Fruit fly (Drosophila melanogaster) whole organism, embryonic: ENCODE data around the gene bbg.

Experiments
- CG10431 ChIP-seq: fragments of 200-800 bp; sonication (Bioruptor generic); optimal IDR thresholded peaks from 3 replicates; lab custom pipeline; 2018; ENCODE audit warnings: missing biosample characterization, mild to moderate bottlenecking, missing genetic modification characterization
- CG11247 ChIP-seq: fragments of 200-800 bp; sonication (Bioruptor generic); IDR thresholded peaks from 2 replicates; pipeline ENCODE4 v1.3.6; 2022; ENCODE audit warnings: missing biosample characterization, missing genetic modification characterization
- CG11695 ChIP-seq: fragments of 200-800 bp; sonication (Bioruptor generic); IDR thresholded peaks from 3 replicates; pipeline ENCODE4 v1.3.6; 2022; ENCODE audit warnings: missing biosample characterization, missing genetic modification characterization
- CG12071 ChIP-seq: fragments of 200-800 bp; sonication (Bioruptor generic); optimal IDR thresholded peaks from 3 replicates; lab custom pipeline; 2018; ENCODE audit warnings: missing biosample characterization, mild to moderate bottlenecking, missing genetic modification characterization
- CG12659 ChIP-seq: fragments of 200-800 bp; sonication (Bioruptor generic); optimal IDR thresholded peaks from 3 replicates; lab custom pipeline; 2017; ENCODE audit warnings: mild to moderate bottlenecking, missing biosample characterization, missing genetic modification reagents, missing genetic modification characterization
- CG12769 ChIP-seq: fragments of 200-800 bp; sonication (Bioruptor generic); optimal IDR thresholded peaks from 2 replicates; lab custom pipeline; 2019; ENCODE audit warnings: missing biosample characterization, mild to moderate bottlenecking, missing genetic modification characterization, moderate library complexity
- CG15011 ChIP-seq: fragments of 200-800 bp; sonication (Bioruptor generic); optimal IDR thresholded peaks from 3 replicates; lab custom pipeline; 2018; ENCODE audit warnings: missing biosample characterization, mild to moderate bottlenecking, missing genetic modification characterization
- CG15073 ChIP-seq: fragments of 200-800 bp; sonication (Bioruptor generic); optimal IDR thresholded peaks from 2 replicates; lab custom pipeline; 2016; ENCODE audit warnings: missing biosample characterization, missing genetic modification characterization
- CG15514 ChIP-seq: fragments of 200-800 bp; sonication (Bioruptor generic); optimal IDR thresholded peaks from 3 replicates; lab custom pipeline; 2017; ENCODE audit warnings: missing biosample characterization, missing genetic modification characterization, mild to moderate bottlenecking, moderate library complexity, missing genetic modification reagents
- CG1647 ChIP-seq: fragments of 200-800 bp; sonication (Bioruptor generic); optimal IDR thresholded peaks from 3 replicates; lab custom pipeline; 2016; ENCODE audit warnings: missing biosample characterization, missing genetic modification characterization
- CG17359 ChIP-seq: fragments of 200-800 bp; sonication (Bioruptor generic); optimal IDR thresholded peaks from 3 replicates; lab custom pipeline; 2018; ENCODE audit warnings: missing biosample characterization, mild to moderate bottlenecking, missing genetic modification characterization, moderate library complexity
- CG17568 ChIP-seq: fragments of 200-800 bp; sonication (Bioruptor generic); optimal IDR thresholded peaks from 2 replicates; lab custom pipeline; 2018; ENCODE audit warnings: missing biosample characterization, mild to moderate bottlenecking, missing genetic modification characterization, moderate library complexity
- CG30431 ChIP-seq: fragments of 200-800 bp; sonication (Bioruptor generic); optimal IDR thresholded peaks from 2 replicates; lab custom pipeline; 2017; ENCODE audit warnings: missing biosample characterization, missing genetic modification characterization
- CG3995 ChIP-seq: fragments of 200-800 bp; sonication (Bioruptor generic); optimal IDR thresholded peaks from 3 replicates; lab custom pipeline; 2016; ENCODE audit warnings: missing biosample characterization, missing genetic modification characterization
- CG4360 ChIP-seq: fragments of 200-800 bp; sonication (Bioruptor generic); IDR thresholded peaks from 2 replicates; pipeline ENCODE4 v1.3.6; 2022; ENCODE audit warnings: missing biosample characterization, missing genetic modification characterization
- CG43689 ChIP-seq: fragments of 200-800 bp; sonication (Bioruptor generic); IDR thresholded peaks from 2 replicates; pipeline ENCODE4 v1.3.6; 2022; ENCODE audit warnings: missing biosample characterization, missing genetic modification characterization
- CG5180 ChIP-seq: fragments of 200-800 bp; sonication (Bioruptor generic); optimal IDR thresholded peaks from 3 replicates; lab custom pipeline; 2017; ENCODE audit warnings: missing biosample characterization, missing genetic modification characterization, mild to moderate bottlenecking, moderate library complexity, missing genetic modification reagents
- CG7556 ChIP-seq: fragments of 200-800 bp; sonication (Bioruptor generic); optimal IDR thresholded peaks from 2 replicates; lab custom pipeline; 2017; ENCODE audit warnings: missing biosample characterization, mild to moderate bottlenecking, missing genetic modification characterization
- CG7786 ChIP-seq: fragments of 200-800 bp; sonication (Bioruptor generic); optimal IDR thresholded peaks from 2 replicates; lab custom pipeline; 2016; ENCODE audit warnings: missing biosample characterization, missing genetic modification characterization
- CG7987 ChIP-seq: fragments of 200-800 bp; sonication (Bioruptor generic); optimal IDR thresholded peaks from 2 replicates; lab custom pipeline; 2018; ENCODE audit warnings: missing biosample characterization, mild to moderate bottlenecking, missing genetic modification characterization, moderate library complexity
- Dbx ChIP-seq: fragments of 200-800 bp; sonication (Bioruptor generic); IDR thresholded peaks from 3 replicates; pipeline ENCODE4 v1.3.6; 2022; ENCODE audit warnings: missing biosample characterization, missing genetic modification characterization
- Dip2 ChIP-seq: fragments of 200-800 bp; sonication (Bioruptor generic); IDR thresholded peaks from 2 replicates; pipeline ENCODE4 v1.3.6; 2022; ENCODE audit warnings: missing biosample characterization, missing genetic modification characterization
- Doc2 ChIP-seq: fragments of 200-800 bp; sonication (Bioruptor generic); IDR thresholded peaks from 2 replicates; pipeline ENCODE4 v1.3.6; 2022; ENCODE audit warnings: missing biosample characterization, missing genetic modification characterization
- HLH54F ChIP-seq: fragments of 200-800 bp; sonication (Bioruptor generic); optimal IDR thresholded peaks from 3 replicates; lab custom pipeline; 2016; ENCODE audit warnings: missing biosample characterization, missing genetic modification characterization
- Kr ChIP-seq: fragments of 200-800 bp; sonication (Bioruptor generic); optimal IDR thresholded peaks from 2 replicates; lab custom pipeline; 2017; ENCODE audit warnings: missing biosample characterization, mild to moderate bottlenecking, missing genetic modification characterization
- Meics ChIP-seq: fragments of 200-800 bp; sonication (Bioruptor generic); optimal IDR thresholded peaks from 2 replicates; lab custom pipeline; 2017; ENCODE audit warnings: missing biosample characterization, mild to moderate bottlenecking, missing genetic modification characterization
- Pdp1 ChIP-seq, 2 experiments: fragments of 200-800 bp; sonication (Bioruptor generic); optimal IDR thresholded peaks; 3 replicates each; lab custom pipeline; 2016; ENCODE audit warnings: missing biosample characterization in 2 of 2, missing genetic modification characterization in 2 of 2, mild to moderate bottlenecking in 1 of 2, moderate library complexity in 1 of 2
- Sry-β ChIP-seq: fragments of 200-800 bp; sonication (Bioruptor generic); optimal IDR thresholded peaks from 2 replicates; lab custom pipeline; 2018; ENCODE audit warnings: missing biosample characterization, mild to moderate bottlenecking, missing genetic modification characterization, moderate library complexity
- Xbp1 ChIP-seq: fragments of 200-800 bp; sonication (Bioruptor generic); optimal IDR thresholded peaks from 3 replicates; lab custom pipeline; 2016; ENCODE audit warnings: missing biosample characterization, mild to moderate bottlenecking, missing genetic modification characterization
- abd-A ChIP-seq: fragments of 200-800 bp; sonication (Bioruptor generic); optimal IDR thresholded peaks from 3 replicates; lab custom pipeline; 2019; ENCODE audit warnings: missing biosample characterization, mild to moderate bottlenecking, missing genetic modification characterization, moderate library complexity
- ato ChIP-seq: fragments of 200-800 bp; sonication (Bioruptor generic); IDR thresholded peaks from 2 replicates; pipeline ENCODE4 v1.3.6; 2022; ENCODE audit warnings: missing biosample characterization, missing genetic modification characterization; ENCODE audit not compliant: partially characterized antibody
- bcd ChIP-seq: fragments of 200-800 bp; sonication (Bioruptor generic); optimal IDR thresholded peaks from 2 replicates; lab custom pipeline; 2017; ENCODE audit warnings: missing biosample characterization, mild to moderate bottlenecking, missing genetic modification characterization
- cwo ChIP-seq: fragments of 200-800 bp; sonication (Bioruptor generic); optimal IDR thresholded peaks from 3 replicates; lab custom pipeline; 2017; ENCODE audit warnings: missing biosample characterization, missing genetic modification characterization, mild to moderate bottlenecking, moderate library complexity, missing genetic modification reagents
- dmrt11E ChIP-seq: fragments of 200-800 bp; sonication (Bioruptor generic); optimal IDR thresholded peaks from 3 replicates; lab custom pipeline; 2018; ENCODE audit warnings: missing biosample characterization, mild to moderate bottlenecking, missing genetic modification characterization, moderate library complexity
- en ChIP-seq: fragments of 200-800 bp; sonication (Bioruptor generic); optimal IDR thresholded peaks from 2 replicates; lab custom pipeline; 2016; ENCODE audit warnings: missing biosample characterization, missing genetic modification characterization
- fd96Cb ChIP-seq: fragments of 200-800 bp; sonication (Bioruptor generic); optimal IDR thresholded peaks from 2 replicates; lab custom pipeline; 2018; ENCODE audit warnings: missing biosample characterization, mild to moderate bottlenecking, missing genetic modification characterization, moderate library complexity
- gem ChIP-seq: fragments of 200-800 bp; sonication (Bioruptor generic); optimal IDR thresholded peaks from 2 replicates; lab custom pipeline; 2019; ENCODE audit warnings: missing biosample characterization, mild to moderate bottlenecking, missing genetic modification characterization, moderate library complexity
- kay ChIP-seq: fragments of 200-800 bp; sonication (Bioruptor generic); optimal IDR thresholded peaks from 2 replicates; lab custom pipeline; 2016; ENCODE audit warnings: missing biosample characterization, missing genetic modification characterization
- kni ChIP-seq: fragments of 200-800 bp; sonication (Bioruptor generic); optimal IDR thresholded peaks from 3 replicates; lab custom pipeline; 2017; ENCODE audit warnings: mild to moderate bottlenecking, missing biosample characterization, missing genetic modification reagents, missing genetic modification characterization
- nerfin-2 ChIP-seq: fragments of 200-800 bp; sonication (Bioruptor generic); IDR thresholded peaks from 2 replicates; pipeline ENCODE4 v1.3.6; 2022; ENCODE audit warnings: missing biosample characterization, missing genetic modification characterization; ENCODE audit not compliant: partially characterized antibody
- org-1 ChIP-seq: fragments of 200-800 bp; sonication (Bioruptor generic); optimal IDR thresholded peaks from 2 replicates; lab custom pipeline; 2017; ENCODE audit warnings: missing biosample characterization, missing genetic modification characterization
- pros ChIP-seq: fragments of 200-800 bp; sonication (Bioruptor generic); optimal IDR thresholded peaks from 3 replicates; lab custom pipeline; 2019; ENCODE audit warnings: missing biosample characterization, mild to moderate bottlenecking, missing genetic modification characterization, moderate library complexity
- schlank ChIP-seq: fragments of 200-800 bp; sonication (Bioruptor generic); optimal IDR thresholded peaks from 2 replicates; lab custom pipeline; 2018; ENCODE audit warnings: missing biosample characterization, mild to moderate bottlenecking, missing genetic modification characterization
- slou ChIP-seq: fragments of 200-800 bp; sonication (Bioruptor generic); optimal IDR thresholded peaks from 3 replicates; lab custom pipeline; 2016; ENCODE audit warnings: missing biosample characterization, missing genetic modification characterization
- sqz ChIP-seq: fragments of 200-800 bp; sonication (Bioruptor generic); optimal IDR thresholded peaks from 3 replicates; lab custom pipeline; 2018; ENCODE audit warnings: missing biosample characterization, mild to moderate bottlenecking, missing genetic modification characterization
- tll ChIP-seq, 2 experiments: fragments of 200-800 bp in 1 of 2; fragments of >200 bp in 1 of 2; sonication (Bioruptor generic) in 1 of 2; optimal IDR thresholded peaks; 2 replicates each; lab custom pipeline; 2017 to 2019; ENCODE audit warnings: missing biosample characterization in 2 of 2, missing genetic modification characterization in 2 of 2, mild to moderate bottlenecking in 1 of 2, moderate library complexity in 1 of 2
- tna ChIP-seq: fragments of 200-800 bp; sonication (Bioruptor generic); IDR thresholded peaks from 2 replicates; pipeline ENCODE4 v1.3.6; 2022; ENCODE audit warnings: missing biosample characterization, missing genetic modification characterization; ENCODE audit not compliant: partially characterized antibody
- toy ChIP-seq: fragments of 200-800 bp; sonication (Bioruptor generic); IDR thresholded peaks from 2 replicates; pipeline ENCODE4 v1.3.6; 2022; ENCODE audit warnings: missing biosample characterization, missing genetic modification characterization
- trh ChIP-seq: fragments of 200-800 bp; sonication (Bioruptor generic); optimal IDR thresholded peaks from 2 replicates; lab custom pipeline; 2016; ENCODE audit warnings: missing biosample characterization, missing genetic modification characterization
- z ChIP-seq: fragments of 200-800 bp; sonication (Bioruptor generic); IDR thresholded peaks from 3 replicates; pipeline ENCODE4 v1.3.6; 2022; ENCODE audit warnings: missing biosample characterization, missing genetic modification characterization

Gene bbg

dm6 chr3L:14555052-14555451, 19.0 kb upstream of the bbg start (continued):
- no peak for TF ChIP-seq CG4360 (GFP tag; lab: Robert Waterston, UW)
- no peak for TF ChIP-seq nerfin-2 (GFP tag; lab: Robert Waterston, UW)
- TF ChIP-seq Doc2 (GFP tag; lab: Robert Waterston, UW), result no peak
- no peak for TF ChIP-seq HLH54F (GFP tag; lab: Kevin White, UChicago)
- no peak for TF ChIP-seq ato (GFP tag; lab: Robert Waterston, UW)
- peak in 1 of 2 experiments; percentile 65 for TF ChIP-seq Pdp1 (GFP tag; optimal IDR thresholded peaks at IDR 0.05; lab: Kevin White, UChicago)
- no peak for TF ChIP-seq CG43689 (GFP tag; lab: Robert Waterston, UW)
- no peak for TF ChIP-seq CG15073 (GFP tag; lab: Kevin White, UChicago)
- no peak for TF ChIP-seq Dip2 (GFP tag; lab: Robert Waterston, UW)
- TF ChIP-seq z, result no peak
- TF ChIP-seq tna (GFP tag; lab: Robert Waterston, UW), result no peak
- peak; percentile 15 for TF ChIP-seq pros (GFP tag; lab: Kevin White, UChicago)
- TF ChIP-seq sqz (GFP tag; lab: Kevin White, UChicago), result peak; percentile 40
- TF ChIP-seq CG10431 (GFP tag; lab: Kevin White, UChicago), result peak; percentile 69
- peak; percentile 70 for TF ChIP-seq CG12071 (GFP tag; lab: Kevin White, UChicago)
- TF ChIP-seq kni, result peak; percentile 88
- TF ChIP-seq Meics (GFP tag; lab: Kevin White, UChicago), result peak; percentile 25
- TF ChIP-seq CG1647 (GFP tag; lab: Kevin White, UChicago), result no peak
- peak; percentile 68 for TF ChIP-seq CG15514 (GFP tag; lab: Kevin White, UChicago)
- TF ChIP-seq bcd (GFP tag; lab: Kevin White, UChicago), result no peak
- TF ChIP-seq CG11695 (GFP tag; lab: Robert Waterston, UW), result no peak
- TF ChIP-seq slou (GFP tag; lab: Kevin White, UChicago), result no peak
- peak in 1 of 2 experiments; percentile 85 for TF ChIP-seq tll (GFP tag; optimal IDR thresholded peaks at IDR 0.05; lab: Kevin White, UChicago)
- TF ChIP-seq CG7786, result no peak
- TF ChIP-seq CG17359 (tag; lab: Kevin White, UChicago), result peak; percentile 52
- TF ChIP-seq org-1 (GFP tag; lab: Kevin White, UChicago), result peak; percentile 23
- peak; percentile 58 for TF ChIP-seq CG12769 (tag; lab: Kevin White, UChicago)
- peak; percentile 26 for TF ChIP-seq CG15011 (GFP tag; lab: Kevin White, UChicago)
- TF ChIP-seq kay (GFP tag; lab: Kevin White, UChicago), result no peak
- TF ChIP-seq fd96Cb (tag; lab: Kevin White, UChicago), result no peak
- 0 out of 3 replicates have a peak, but pooled peaks have one; percentile 12 for TF ChIP-seq Dbx (GFP tag; lab: Robert Waterston, UW)
- TF ChIP-seq Sry-β (GFP tag; lab: Kevin White, UChicago), result no peak
- TF ChIP-seq gem (tag; lab: Kevin White, UChicago), result peak; percentile 15
- TF ChIP-seq dmrt11E, result peak; percentile 21
- TF ChIP-seq CG7556, result no peak
- TF ChIP-seq cwo (GFP tag; lab: Kevin White, UChicago), result peak; percentile 85
- TF ChIP-seq CG11247, result no peak
- TF ChIP-seq schlank (tag; lab: Kevin White, UChicago), result peak; percentile 16
- TF ChIP-seq CG7987 (GFP tag; lab: Kevin White, UChicago), result peak; percentile 92
- peak; percentile 63 for TF ChIP-seq Kr (GFP tag; lab: Kevin White, UChicago)
- TF ChIP-seq CG12659 (GFP tag; lab: Kevin White, UChicago), result peak; percentile 42
- TF ChIP-seq CG5180 (GFP tag; lab: Kevin White, UChicago), result peak; percentile 67
- no peak for TF ChIP-seq Xbp1
- TF ChIP-seq CG17568 (GFP tag; lab: Kevin White, UChicago), result peak; percentile 58
- no peak for TF ChIP-seq toy (GFP tag; lab: Robert Waterston, UW)
- no peak for TF ChIP-seq abd-A
- TF ChIP-seq CG3995 (GFP tag; lab: Kevin White, UChicago), result no peak
- peak; percentile 12 for TF ChIP-seq en (GFP tag; lab: Kevin White, UChicago)
- no peak for TF ChIP-seq trh (GFP tag; lab: Kevin White, UChicago)
- no peak for TF ChIP-seq CG30431
